Fruit fly (Drosophila melanogaster) S2 (cell line): ENCODE data around the gene Fbxl7.

Experiments
- CG8478 ChIP-seq: fragments of >200 bp; optimal IDR thresholded peaks from 2 replicates; lab custom pipeline; 2018
- CTCF ChIP-seq, 2 experiments: fragments of >200 bp; optimal IDR thresholded peaks; 2 replicates each; lab custom pipeline; 2018

The Fbxl7 gene

DNA sequence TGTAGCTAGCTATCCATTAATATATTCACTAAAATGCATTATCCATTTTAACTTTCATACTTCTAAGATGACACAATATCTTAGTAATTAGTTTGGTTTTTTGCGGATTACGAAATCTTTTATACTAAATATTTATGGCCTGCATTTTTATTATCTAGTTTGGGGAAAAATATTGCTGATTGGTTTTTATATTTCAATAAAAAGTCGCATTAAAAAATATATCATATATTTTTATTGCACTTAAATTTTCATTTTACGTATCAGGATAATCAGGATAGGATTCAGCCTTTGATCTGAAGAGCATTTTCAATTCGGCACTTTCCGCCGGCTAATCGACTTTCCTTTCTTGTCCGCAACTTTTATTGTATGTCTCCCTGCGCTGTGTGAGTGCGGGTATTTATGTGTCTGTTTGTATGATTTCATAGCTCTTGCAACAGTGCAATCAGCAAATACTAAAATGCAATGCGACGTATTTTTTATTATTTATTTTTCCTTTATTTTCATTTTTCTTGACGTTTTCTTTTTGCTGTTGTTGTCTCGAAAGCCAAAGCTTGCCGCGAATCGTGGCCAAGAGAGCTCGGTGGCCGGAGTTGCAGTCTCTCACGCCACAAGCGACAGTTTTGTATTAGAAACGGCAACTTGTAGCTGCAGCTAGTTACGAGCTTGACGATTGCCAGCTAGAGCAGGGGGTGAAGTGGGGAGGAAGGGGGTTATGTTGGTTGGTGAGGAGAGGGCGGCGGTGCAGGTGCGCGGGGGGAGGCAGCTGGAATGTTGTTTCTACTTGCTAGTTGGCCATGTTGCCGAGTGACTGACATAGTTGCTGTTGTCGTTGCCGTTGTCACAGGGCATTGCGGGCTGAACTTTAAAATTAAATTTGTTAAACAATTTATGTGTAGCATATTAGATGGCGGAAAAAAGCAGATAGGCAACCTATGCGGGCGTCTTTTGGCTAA is 2.2 kb downstream of the Fbxl7 start:
- TF ChIP-seq CTCF (optimal IDR thresholded peaks at IDR 0.05; lab: Kevin White, UChicago) (no peak), CG8478 (lab: Kevin White, UChicago) (no peak)

DNA sequence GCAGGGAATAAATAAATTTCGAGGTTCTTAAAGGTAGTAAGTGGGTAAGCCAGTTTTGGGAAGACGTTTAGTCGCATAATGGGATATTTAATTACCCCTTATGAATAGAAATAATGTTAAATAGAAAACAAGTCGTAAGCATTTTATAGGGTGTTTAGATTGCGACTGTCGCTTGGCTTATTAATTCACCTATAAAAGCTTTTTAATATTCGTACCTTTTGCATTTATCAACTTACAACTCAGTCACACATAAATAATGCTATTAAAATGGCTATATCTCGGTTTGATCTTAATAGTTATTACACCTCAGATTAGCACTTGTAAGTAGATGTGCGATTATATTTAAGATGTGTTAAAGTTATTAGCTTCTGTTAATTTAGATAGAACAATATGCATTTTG is 4.6 kb downstream of the Fbxl7 start, which contains the start of gene CG34276:
Gene CG34276 (plus strand): TSS at position 301 of the 400 bp plus-strand sequence.
- TF ChIP-seq CTCF (optimal IDR thresholded peaks at IDR 0.05; lab: Kevin White, UChicago) = no peak
- no peak for TF ChIP-seq CG8478 (lab: Kevin White, UChicago)

DNA sequence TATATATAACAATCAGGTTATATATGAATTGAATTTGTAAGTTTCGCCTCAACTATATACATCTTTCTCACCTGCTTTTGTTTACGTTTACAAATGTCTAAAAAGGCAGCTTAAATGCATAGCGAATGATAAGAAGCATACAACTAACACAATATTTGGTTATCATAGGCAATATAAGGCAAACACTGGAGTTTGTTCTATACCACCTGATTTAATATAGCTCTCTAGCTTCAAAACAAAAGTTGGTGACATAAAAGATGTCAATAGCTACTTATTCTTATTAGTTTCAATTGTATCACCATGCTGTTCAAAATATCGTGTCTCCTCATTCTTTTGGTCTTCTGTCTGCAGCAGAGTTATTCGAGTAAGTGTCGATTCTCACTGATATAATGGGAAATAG is 5.2 kb downstream of the Fbxl7 start:
- TF ChIP-seq CTCF (optimal IDR thresholded peaks at IDR 0.05; lab: Kevin White, UChicago) = no peak
- no peak for TF ChIP-seq CG8478 (lab: Kevin White, UChicago)

DNA sequence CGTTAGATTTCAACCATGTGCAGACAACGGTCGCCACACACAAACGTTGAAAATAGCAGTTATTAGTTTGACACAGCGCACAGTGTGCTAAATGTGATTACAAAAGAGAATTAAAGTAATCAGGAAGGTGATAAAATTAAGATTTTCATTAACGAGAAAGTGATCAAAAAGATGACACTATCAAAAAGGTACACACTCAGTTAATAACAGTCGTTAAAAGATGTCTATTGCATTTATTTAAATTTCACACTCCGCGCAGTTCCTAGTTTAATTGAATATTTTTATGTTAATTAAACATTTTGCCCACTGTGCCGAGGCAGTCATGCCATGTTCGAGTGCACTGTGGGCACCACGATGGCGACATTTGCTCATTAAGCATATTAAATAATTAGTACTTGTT is 6.5 kb downstream of the Fbxl7 start:
- TF ChIP-seq CG8478 (lab: Kevin White, UChicago) = no peak
- TF ChIP-seq CTCF (optimal IDR thresholded peaks at IDR 0.05; lab: Kevin White, UChicago) = no peak

DNA sequence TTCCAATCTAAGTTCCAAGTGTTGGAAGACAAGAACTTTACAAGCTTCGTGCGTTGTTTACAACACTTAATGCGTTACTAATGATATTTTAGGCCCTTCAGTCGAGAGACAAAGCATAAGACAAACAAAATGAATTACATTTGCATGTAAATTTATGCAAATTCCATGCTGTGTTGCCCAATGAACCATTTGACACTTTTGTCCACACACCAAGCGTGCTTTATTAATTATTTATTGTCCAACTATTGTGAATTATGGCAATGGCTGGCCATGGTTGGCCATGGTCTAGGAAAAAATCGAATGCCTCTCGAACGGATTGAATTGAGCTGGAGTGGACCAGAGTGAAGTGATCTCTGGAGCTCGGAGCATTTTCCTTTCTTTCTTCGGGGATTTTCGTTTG is 7.4 kb downstream of the Fbxl7 start:
- TF ChIP-seq CTCF (optimal IDR thresholded peaks at IDR 0.05; lab: Kevin White, UChicago) (no peak), CG8478 (lab: Kevin White, UChicago) (no peak)

DNA sequence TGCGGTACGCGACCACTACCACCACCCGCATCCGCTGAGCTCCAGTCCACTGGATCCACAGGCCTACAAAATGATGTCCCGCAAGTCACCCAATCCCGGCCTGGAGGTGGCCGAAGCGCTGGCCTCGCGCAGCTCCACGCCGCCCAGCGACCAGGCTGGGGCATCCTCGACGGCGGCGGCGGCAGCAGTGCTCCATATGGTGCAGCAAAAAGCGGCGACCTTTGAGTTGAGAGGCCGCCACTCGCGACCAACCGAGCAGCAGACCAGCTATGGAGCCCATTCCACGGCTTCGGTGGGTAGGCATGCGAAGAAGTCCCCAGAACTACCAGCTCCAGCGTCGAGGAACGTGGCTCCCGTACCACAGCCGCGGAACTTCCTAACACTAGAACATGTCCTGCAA is 9.4 kb downstream of the Fbxl7 start:
- no peak for TF ChIP-seq CG8478 (lab: Kevin White, UChicago)
- TF ChIP-seq CTCF (optimal IDR thresholded peaks at IDR 0.05; lab: Kevin White, UChicago) = no peak

DNA sequence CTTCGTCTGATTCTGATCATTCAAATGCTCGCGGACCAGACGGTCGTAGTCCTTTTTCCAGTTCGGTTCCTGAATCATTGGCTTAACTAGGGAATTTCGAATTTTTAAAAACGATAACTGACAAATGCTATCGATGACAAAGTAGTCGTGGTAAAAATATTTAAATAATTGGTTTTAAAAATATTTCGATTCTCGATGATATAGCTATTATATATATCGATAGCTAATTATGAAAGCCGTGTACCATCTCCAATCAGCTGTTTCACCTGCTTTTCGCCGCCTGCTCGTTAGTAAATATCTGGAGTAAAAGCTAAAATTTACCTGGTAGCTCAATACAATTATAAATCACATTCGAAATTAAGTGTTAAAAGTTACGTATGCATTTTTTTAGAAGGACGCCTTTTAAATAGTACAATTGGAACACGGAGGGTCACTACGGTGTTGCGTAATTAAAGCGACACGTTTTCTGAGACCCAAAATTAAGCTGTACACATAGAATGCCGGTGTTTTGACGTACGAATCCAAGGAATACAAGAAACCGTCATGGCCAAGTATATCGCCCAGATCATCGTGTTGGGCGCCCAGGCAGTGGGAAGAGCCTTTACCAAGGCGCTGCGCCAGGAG is 13.0 kb downstream of the Fbxl7 start, which contains the start of the genes CG5478 and blp:
Gene CG5478 (minus strand): TSS at position 126 of the 624 bp plus-strand sequence.
Gene blp (plus strand): TSS at position 239 of the 624 bp plus-strand sequence.
- no peak for TF ChIP-seq CTCF (optimal IDR thresholded peaks at IDR 0.05; lab: Kevin White, UChicago)
- TF ChIP-seq CG8478 (lab: Kevin White, UChicago) = no peak

DNA sequence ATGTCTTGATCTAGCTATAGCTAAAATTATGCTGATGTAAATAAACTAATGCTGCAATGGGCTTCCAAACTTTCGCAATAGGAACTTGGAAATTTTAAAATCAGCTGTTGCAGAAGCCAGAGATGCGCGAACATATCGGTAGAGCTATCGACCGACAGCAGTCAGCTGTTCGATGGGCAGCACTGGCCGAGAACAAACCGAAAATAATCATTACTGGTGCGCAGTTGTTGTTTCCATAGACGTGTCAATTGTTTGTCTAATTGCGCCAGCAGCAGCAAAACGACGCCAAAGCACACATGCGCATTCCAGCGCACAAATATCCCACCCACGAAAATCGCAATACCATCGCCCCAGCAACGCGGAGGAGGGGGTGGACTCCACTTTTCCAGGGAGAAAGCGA is 14.3 kb downstream of the Fbxl7 start, which contains the start of gene Sap47:
Gene Sap47 (plus strand): TSS at position 149 of the 400 bp plus-strand sequence.
- TF ChIP-seq CG8478 (lab: Kevin White, UChicago) = no peak
- TF ChIP-seq CTCF (optimal IDR thresholded peaks at IDR 0.05; lab: Kevin White, UChicago) = peak in 1 of 2 experiments; percentile 38

DNA sequence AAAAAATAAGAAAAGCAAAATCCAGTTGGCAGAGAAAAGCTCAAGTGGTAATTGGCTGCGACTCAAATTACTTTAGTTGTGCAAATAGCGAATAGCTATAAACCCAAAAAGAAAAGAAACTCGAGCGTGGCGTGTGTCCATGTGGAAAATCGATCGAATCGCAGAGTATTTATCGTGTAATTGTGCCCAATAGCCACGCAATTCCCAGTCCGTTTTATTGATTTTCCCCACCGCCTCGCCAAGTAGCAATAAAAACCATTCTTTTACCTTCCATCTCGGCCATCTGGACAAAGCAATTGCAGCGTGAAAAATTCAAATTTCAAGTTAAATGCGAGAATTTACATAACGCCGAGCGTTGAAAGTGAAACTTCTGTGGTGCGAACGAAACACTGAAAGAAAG is 14.8 kb downstream of the Fbxl7 start:
- TF ChIP-seq CTCF (optimal IDR thresholded peaks at IDR 0.05; lab: Kevin White, UChicago) (no peak), CG8478 (lab: Kevin White, UChicago) (no peak)

DNA sequence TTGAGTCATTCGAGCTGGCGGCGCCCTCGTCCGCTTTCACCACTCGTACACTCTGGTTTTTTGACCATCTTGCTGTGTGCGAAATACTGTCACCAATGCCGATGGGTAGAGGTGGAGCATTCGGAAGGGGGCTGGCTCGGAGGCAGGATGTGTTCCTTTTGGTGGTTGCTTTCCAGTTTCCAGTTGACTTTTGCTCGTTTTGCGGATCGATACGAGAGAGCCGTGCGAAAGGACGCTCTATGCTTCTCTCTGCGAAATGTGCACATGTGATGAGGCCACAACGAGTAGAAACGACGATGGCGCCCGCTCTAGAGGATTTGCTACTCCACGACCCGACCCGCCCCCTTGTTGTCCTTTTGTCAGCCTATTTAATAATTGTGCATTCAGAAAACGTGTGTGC is 17.0 kb downstream of the Fbxl7 start:
- TF ChIP-seq CTCF (optimal IDR thresholded peaks at IDR 0.05; lab: Kevin White, UChicago) (no peak), CG8478 (lab: Kevin White, UChicago) (no peak)

DNA sequence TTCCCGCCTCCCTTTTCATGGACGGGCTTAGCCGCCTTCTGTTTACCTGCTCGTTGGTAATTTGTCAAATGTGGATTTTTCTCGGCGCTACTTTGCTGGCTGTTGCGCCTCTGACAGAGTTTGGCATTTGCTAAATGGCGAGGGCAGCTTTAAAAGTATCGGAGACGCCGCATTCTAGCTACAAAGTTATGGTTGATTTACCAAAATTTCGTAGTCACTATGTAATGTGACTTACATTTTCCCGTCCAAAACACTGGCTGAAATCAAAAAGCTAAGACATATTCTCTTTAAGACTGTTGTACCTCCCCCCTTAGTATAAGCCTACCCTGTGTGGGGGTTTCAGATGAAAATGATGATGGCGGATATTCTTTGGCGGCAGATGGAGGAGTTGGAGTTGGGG is 26.9 kb downstream of the Fbxl7 start:
- no peak for TF ChIP-seq CTCF (optimal IDR thresholded peaks at IDR 0.05; lab: Kevin White, UChicago)
- TF ChIP-seq CG8478 (lab: Kevin White, UChicago) = no peak

DNA sequence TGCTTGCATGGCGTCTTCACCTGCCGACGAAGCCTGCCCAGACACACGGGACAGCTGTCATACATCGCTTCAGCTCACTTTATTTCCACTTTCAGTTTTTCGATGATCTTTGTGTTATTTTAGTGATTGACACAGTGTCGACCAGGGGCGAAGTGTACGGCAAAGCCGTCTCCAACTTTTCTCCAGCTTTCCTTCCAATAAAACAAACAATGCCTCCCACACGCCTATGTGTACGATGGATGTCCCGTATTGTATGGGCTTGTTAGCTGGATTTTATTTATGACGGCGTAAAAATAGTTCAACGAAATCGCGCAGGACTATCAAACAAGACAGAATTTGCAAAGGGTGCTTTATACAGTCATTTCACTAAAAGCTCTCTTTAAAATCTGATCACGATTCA is 30.1 kb downstream of the Fbxl7 start, which contains the start of the genes CG31088 and CG46383:
Gene CG31088 (minus strand): TSS at position 101 of the 400 bp plus-strand sequence.
Gene CG46383 (minus strand): TSS at position 101 of the 400 bp plus-strand sequence.
- TF ChIP-seq CG8478 (lab: Kevin White, UChicago) (no peak), CTCF (optimal IDR thresholded peaks at IDR 0.05; lab: Kevin White, UChicago) (no peak)

DNA sequence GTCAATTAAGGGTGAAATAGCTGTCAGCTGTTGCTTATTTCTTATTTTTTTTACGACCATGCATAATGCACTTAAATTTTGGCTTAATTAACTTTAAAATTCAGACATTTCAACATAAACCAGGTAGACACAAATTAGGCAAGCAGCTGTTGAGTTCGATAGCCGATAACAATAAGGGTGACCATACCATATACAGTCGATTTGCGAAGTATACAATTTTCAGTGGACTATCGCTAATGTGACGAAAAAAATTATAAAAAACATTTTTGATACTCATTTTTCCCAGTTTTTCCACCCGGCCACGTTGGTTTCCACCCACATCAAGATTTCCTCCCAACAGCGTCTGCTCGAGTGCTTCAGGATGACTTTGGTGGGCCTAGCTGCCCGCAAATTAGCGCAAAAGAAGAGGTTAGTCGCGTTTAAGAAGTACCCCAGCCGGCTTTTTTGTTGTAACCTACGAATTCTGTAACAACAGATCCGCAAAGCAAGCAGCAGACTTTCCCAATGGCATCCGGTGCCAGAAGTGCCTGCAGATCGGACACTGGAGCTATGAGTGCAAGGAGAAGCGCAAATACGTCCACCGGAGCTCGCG is 43.1 kb downstream of the Fbxl7 start, which contains the start of the genes CG4287 and CG5516:
Gene CG4287 (minus strand): TSS at position 178 of the 592 bp plus-strand sequence.
Gene CG5516 (plus strand): TSS at position 195 of the 592 bp plus-strand sequence.
- TF ChIP-seq CG8478 (lab: Kevin White, UChicago) = no peak
- TF ChIP-seq CTCF (optimal IDR thresholded peaks at IDR 0.05; lab: Kevin White, UChicago) = no peak

DNA sequence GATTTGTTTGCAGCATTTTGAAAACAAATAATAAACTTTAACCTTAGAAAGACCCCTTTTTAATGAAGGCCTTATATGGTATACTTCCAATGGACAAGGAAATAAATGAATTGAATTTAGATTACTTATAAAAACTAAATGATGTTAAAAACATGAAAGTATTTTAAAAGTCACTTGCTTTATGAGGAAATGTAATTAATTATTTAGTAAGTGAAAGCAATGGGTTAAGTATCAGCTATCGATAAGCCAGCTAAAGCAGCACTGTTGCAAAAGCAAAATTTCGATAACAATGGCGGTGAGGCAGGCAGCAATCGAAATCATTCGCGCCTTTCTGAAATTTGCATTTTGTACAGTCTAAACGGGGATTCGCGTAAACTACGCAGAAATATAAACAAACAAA is 44.5 kb downstream of the Fbxl7 start, which contains the start of the genes CG32856 and Rbf2:
Gene CG32856 (minus strand): TSS at position 183 of the 400 bp plus-strand sequence.
Gene Rbf2 (plus strand): TSS at position 278 of the 400 bp plus-strand sequence.
- TF ChIP-seq CG8478 (lab: Kevin White, UChicago) (no peak), CTCF (optimal IDR thresholded peaks at IDR 0.05; lab: Kevin White, UChicago) (no peak)
